Worm (Caenorhabditis elegans): ENCODE results near the gene K03B8.11.
"Not testable (repeated sequence)": the region's sequence is repeated elsewhere in the genome, so short reads cannot be mapped to it uniquely, and the experiment has no call there.

DNA sequence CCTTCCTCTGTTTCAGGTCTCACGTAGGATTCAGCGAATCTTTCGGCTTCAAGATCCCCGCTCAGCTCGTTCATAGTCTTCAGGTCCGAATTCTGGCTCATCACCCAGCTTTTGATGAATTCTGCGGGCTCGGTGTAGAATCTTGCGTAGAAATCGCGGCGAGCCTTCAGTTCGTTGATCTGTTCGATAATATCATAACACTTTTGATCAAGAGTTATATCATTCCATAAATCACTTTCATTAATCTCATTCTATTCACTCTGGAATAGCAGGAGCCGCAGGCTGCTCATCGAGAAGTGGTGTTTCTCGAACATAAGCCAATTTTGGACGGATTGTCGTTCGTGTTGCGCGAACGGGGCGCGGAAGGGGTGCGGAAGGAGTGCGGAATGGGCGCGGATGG, 4.7 kb upstream of the K03B8.11 start, which contains the start of gene K03B8.4:
- TF ChIP-seq tab-1 (GFP tag; IDR thresholded peaks at IDR 0.05); flt-1 (GFP tag; IDR thresholded peaks at IDR 0.05); T22C8.4 (GFP tag; IDR thresholded peaks at IDR 0.05); ztf-29 (GFP tag; IDR thresholded peaks at IDR 0.05); klf-2 (GFP tag; conservative IDR thresholded peaks at IDR 0.05); cog-1 (tag; optimal IDR thresholded peaks at IDR 0.05): not testable (repeated sequence)

Data from whole organism, midembryonic.